Worm (Caenorhabditis elegans) whole organism, L4 larva: ENCODE data around the gene F47E1.2.

ENCODE experiments used
- nhr-237 ChIP-seq: sonication (generic microtip); optimal IDR thresholded peaks from 2 replicates; lab custom pipeline; 2017; ENCODE audit warnings: missing biosample characterization, missing genetic modification characterization
- nhr-77 ChIP-seq: fragments of 150-350 bp; optimal IDR thresholded peaks from 2 replicates; lab custom pipeline; 2014; ENCODE audit warnings: missing biosample characterization, missing genetic modification characterization
- unc-39 ChIP-seq: sonication (generic microtip); optimal IDR thresholded peaks from 2 replicates; lab custom pipeline; 2017; ENCODE audit warnings: missing biosample characterization, missing genetic modification characterization
- unc-62 ChIP-seq, 3 experiments: fragments of 150-350 bp in 1 of 3; sonication (generic microtip); optimal IDR thresholded peaks in 2 of 3; peaks in 1 of 3; 1 replicate in 1 of 3; 2 replicates in 2 of 3; lab custom pipeline; 2014 to 2017; ENCODE audit warnings: missing biosample characterization in 3 of 3, missing genetic modification characterization in 3 of 3, missing genetic modification reagents in 3 of 3, missing genotype in 1 of 3

DNA sequence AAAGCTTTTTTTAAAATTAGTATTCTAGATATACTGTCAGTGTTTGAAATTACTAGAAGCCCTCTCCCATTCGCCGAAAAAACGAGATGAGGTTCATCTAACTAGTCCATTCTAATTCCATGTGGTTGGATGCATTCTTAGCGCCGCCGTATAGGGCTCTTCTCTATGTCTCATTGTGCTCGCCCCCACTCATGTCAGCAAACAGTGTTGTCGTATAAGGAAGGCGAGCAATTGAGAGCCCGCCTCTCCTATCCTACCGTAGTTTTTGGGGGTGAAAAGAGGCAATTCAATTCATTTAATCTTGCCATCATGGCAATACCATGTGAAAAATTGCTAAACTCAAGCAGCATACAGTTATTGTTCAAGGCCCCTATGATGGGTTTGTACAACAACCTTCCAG lies 8.8 kb upstream of the F47E1.2 start, which contains the start of gene F47E1.20:
- no peak for TF ChIP-seq nhr-77
- TF ChIP-seq unc-62 (GFP tag; optimal IDR thresholded peaks at IDR 0.05 in 1 of 2; lab: Kevin White, UChicago) = no peak
- no peak for TF ChIP-seq unc-62 (tag; optimal IDR thresholded peaks at IDR 0.05; lab: Kevin White, UChicago)
- no peak for TF ChIP-seq unc-39 (tag; lab: Kevin White, UChicago)
- no peak for TF ChIP-seq nhr-237 (tag; lab: Kevin White, UChicago)
